Worm (Caenorhabditis elegans): ENCODE data around the gene cah-4.
A peak's percentile ranks its signal among the peaks of the same experiment; 100 is the strongest.

The cah-4 gene

DNA sequence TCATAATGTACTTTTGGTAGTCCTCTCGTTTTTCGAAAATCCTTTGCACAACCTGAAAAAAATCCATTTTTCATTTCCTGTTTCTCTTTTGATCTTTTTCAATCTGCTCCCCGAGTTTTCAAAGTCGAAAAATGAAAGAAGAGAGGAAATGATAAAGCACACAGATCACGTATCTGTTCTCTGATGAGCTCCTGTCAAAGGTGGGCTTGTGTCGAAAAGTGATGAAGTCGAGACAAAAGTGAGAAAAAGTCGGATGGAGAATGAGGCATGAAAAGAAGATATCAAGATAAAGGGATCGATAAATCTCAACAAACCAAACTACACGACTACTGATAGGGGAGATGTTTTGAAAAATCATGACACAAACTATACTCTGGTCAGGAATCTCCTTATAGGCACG is 12.7 kb downstream of the cah-4 start:
- no peak for TF ChIP-seq nhr-80 (tag; optimal IDR thresholded peaks at IDR 0.05)
- TF ChIP-seq nhr-90 (tag; optimal IDR thresholded peaks at IDR 0.05) = no peak
- no peak for TF ChIP-seq F22D6.2 (tag; optimal IDR thresholded peaks at IDR 0.05)
- TF ChIP-seq C06A6.2 (GFP tag; conservative IDR thresholded peaks at IDR 0.05) = no peak
- TF ChIP-seq hlh-12 (tag; optimal IDR thresholded peaks at IDR 0.05) = no peak
- TF ChIP-seq gei-17 (GFP tag; optimal IDR thresholded peaks at IDR 0.05) = no peak
- no peak for TF ChIP-seq aptf-2 (GFP tag; conservative IDR thresholded peaks at IDR 0.05)
- no peak for TF ChIP-seq T07F8.4 (tag; optimal IDR thresholded peaks at IDR 0.05)
- no peak for TF ChIP-seq ets-4 (GFP tag; optimal IDR thresholded peaks at IDR 0.05)
- TF ChIP-seq ama-1 (optimal IDR thresholded peaks at IDR 0.05) = no peak
- no peak for TF ChIP-seq ama-1 (GFP tag; optimal IDR thresholded peaks at IDR 0.05)
- TF ChIP-seq unc-130 (GFP tag; optimal IDR thresholded peaks at IDR 0.05) = no peak
- no peak for TF ChIP-seq chd-7 (tag; optimal IDR thresholded peaks at IDR 0.05)
- TF ChIP-seq hmg-20 (GFP tag; IDR thresholded peaks at IDR 0.05) = no peak
- TF ChIP-seq sea-2 (GFP tag; IDR thresholded peaks at IDR 0.05) = no peak
- no peak for TF ChIP-seq ceh-91 (GFP tag; IDR thresholded peaks at IDR 0.05)
- TF ChIP-seq athp-1 (tag; optimal IDR thresholded peaks at IDR 0.05) = no peak

- TF ChIP-seq lin-40 (tag; optimal IDR thresholded peaks at IDR 0.05) (no peak), nhr-120 (GFP tag; IDR thresholded peaks at IDR 0.05) (no peak), Y56A3A.18 (GFP tag; IDR thresholded peaks at IDR 0.05) (no peak), pbrm-1 (GFP tag; IDR thresholded peaks at IDR 0.05) (no peak), dpl-1 (GFP tag; optimal IDR thresholded peaks at IDR 0.05) (no peak), chd-7 (tag; optimal IDR thresholded peaks at IDR 0.05) (no peak), F22D6.2 (tag; optimal IDR thresholded peaks at IDR 0.05) (no peak), lin-54 (GFP tag; optimal IDR thresholded peaks at IDR 0.05) (no peak), mes-4 (tag; optimal IDR thresholded peaks at IDR 0.05) (no peak), madf-8 (GFP tag; conservative IDR thresholded peaks at IDR 0.05) (no peak), nhr-179 (tag; optimal IDR thresholded peaks at IDR 0.05) (no peak), Y53F4B.3 (GFP tag; IDR thresholded peaks at IDR 0.05) (no peak), lsy-27 (tag; optimal IDR thresholded peaks at IDR 0.05; ENCODE audit: borderline replicate concordance, insufficient read depth) (no peak), rec-8 (tag; optimal IDR thresholded peaks at IDR 0.05) (no peak)
These were observed 13.7 kb downstream of the cah-4 start, which contains the start of gene glb-20 for ce11 chrX:13556066-13556465. Gene glb-20, minus strand, starts transcription at chrX:13556166.

DNA sequence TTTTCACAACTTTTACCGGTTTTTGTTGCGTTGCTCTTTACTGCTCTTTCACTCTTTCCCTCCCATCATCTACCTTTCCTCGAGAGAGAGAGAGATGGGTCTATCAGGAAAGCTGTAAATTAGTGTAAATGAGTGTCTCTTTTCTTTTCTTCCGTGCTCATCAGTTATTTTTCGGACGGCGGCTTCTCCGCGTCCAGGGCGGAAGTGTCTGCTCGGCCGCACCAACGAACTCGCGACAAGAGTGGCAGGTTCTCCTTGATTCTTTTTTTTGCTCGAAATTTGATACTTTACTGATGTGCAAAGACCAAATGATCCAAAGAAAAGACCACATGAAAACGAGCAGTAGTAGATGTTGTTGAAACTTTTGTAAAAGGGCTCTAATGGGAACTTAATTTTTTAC is 16.3 kb downstream of the cah-4 start:
- peak; percentile 7 for TF ChIP-seq somi-1 (GFP tag; optimal IDR thresholded peaks at IDR 0.05)
- no peak for TF ChIP-seq ekl-4 (GFP tag; IDR thresholded peaks at IDR 0.05)

DNA sequence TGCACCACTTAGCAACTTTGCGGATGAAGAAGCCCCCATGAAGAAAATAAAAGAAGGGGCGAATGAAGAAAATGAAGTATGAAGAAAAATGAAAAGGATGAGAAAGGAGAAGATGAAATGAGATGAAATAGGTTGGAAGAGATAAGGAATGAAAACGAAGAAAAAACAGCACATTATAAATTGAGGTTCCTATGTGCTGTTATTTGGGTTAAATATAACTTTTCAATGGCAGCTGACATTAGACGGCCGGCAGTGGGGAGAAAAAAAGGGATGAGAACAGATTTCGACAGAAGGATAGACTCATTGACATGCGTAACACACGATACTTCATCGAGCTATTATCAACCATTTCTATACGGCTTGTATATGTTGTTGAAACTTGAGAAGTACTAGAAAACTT is 19.6 kb downstream of the cah-4 start:
- TF ChIP-seq dpl-1 (GFP tag; optimal IDR thresholded peaks at IDR 0.05) = no peak

ce11 chrX:13566436-13566835 is 24.1 kb downstream of the cah-4 start, which contains the start of gene R01E6.2:
Gene R01E6.2, minus strand, starts transcription at chrX:13566536.
- no peak for TF ChIP-seq efl-1 (GFP tag; optimal IDR thresholded peaks at IDR 0.05)
- no peak for TF ChIP-seq rcor-1 (GFP tag; IDR thresholded peaks at IDR 0.05)
- TF ChIP-seq dpl-1 (GFP tag; optimal IDR thresholded peaks at IDR 0.05) = no peak
- no peak for TF ChIP-seq tbx-9 (tag; optimal IDR thresholded peaks at IDR 0.05; ENCODE audit: borderline replicate concordance)
- no peak for TF ChIP-seq F23B12.7 (tag; optimal IDR thresholded peaks at IDR 0.05; ENCODE audit: insufficient read depth)
- no peak for TF ChIP-seq F10E7.11 (tag; optimal IDR thresholded peaks at IDR 0.05)
- TF ChIP-seq hmg-20 (GFP tag; IDR thresholded peaks at IDR 0.05) = no peak
- TF ChIP-seq him-1 (tag; optimal IDR thresholded peaks at IDR 0.05) = no peak
- TF ChIP-seq somi-1 (GFP tag; optimal IDR thresholded peaks at IDR 0.05) = no peak
- TF ChIP-seq attf-6 (GFP tag; IDR thresholded peaks at IDR 0.05) = no peak
- TF ChIP-seq tlf-1 (GFP tag; optimal IDR thresholded peaks at IDR 0.05) = no peak
- TF ChIP-seq athp-1 (tag; optimal IDR thresholded peaks at IDR 0.05) = no peak
